Fruit fly (Drosophila melanogaster): ENCODE results near the gene GMF.

dm6 chr2L:16268107-16268539, 34.6 kb downstream of the GMF start:
- TF ChIP-seq fd85E (GFP tag; optimal IDR thresholded peaks at IDR 0.05) (no peak), CG8319 (GFP tag; optimal IDR thresholded peaks at IDR 0.05) (no peak), Smox (GFP tag; optimal IDR thresholded peaks at IDR 0.05) (no peak), spab (GFP tag; optimal IDR thresholded peaks at IDR 0.05) (no peak), CG16779 (tag; optimal IDR thresholded peaks at IDR 0.05) (no peak), topi (GFP tag; optimal IDR thresholded peaks at IDR 0.05) (no peak), CG11902 (GFP tag; optimal IDR thresholded peaks at IDR 0.05) (no peak)

All from whole organism, prepupa.